Fruit fly (Drosophila melanogaster) whole organism, embryonic: ENCODE measurements around the gene CG31926.

Source experiments
- CG31365 ChIP-seq: fragments of 200-800 bp; sonication (Bioruptor generic); optimal IDR thresholded peaks from 2 replicates; lab custom pipeline; 2018; ENCODE audit warnings: missing biosample characterization, mild to moderate bottlenecking, missing genetic modification characterization
- CG3407 ChIP-seq: fragments of 200-800 bp; sonication (Bioruptor generic); optimal IDR thresholded peaks from 2 replicates; lab custom pipeline; 2018; ENCODE audit warnings: missing biosample characterization, mild to moderate bottlenecking, missing genetic modification characterization
- CG4854 ChIP-seq: fragments of 200-800 bp; sonication (Bioruptor generic); optimal IDR thresholded peaks from 2 replicates; lab custom pipeline; 2016; ENCODE audit warnings: missing biosample characterization, missing genetic modification characterization, inconsistent platforms
- CG6854 ChIP-seq: fragments of 200-800 bp; sonication (Bioruptor generic); optimal IDR thresholded peaks from 3 replicates; lab custom pipeline; 2017; ENCODE audit warnings: missing biosample characterization, mild to moderate bottlenecking, missing genetic modification characterization
- ERR ChIP-seq: fragments of 200-800 bp; sonication (Bioruptor generic); optimal IDR thresholded peaks from 2 replicates; lab custom pipeline; 2016; ENCODE audit warnings: missing biosample characterization, missing genetic modification characterization
- Hr39 ChIP-seq: fragments of >200 bp; optimal IDR thresholded peaks from 2 replicates; lab custom pipeline; 2017
- NfI ChIP-seq: fragments of 200-800 bp; sonication (Bioruptor generic); optimal IDR thresholded peaks from 3 replicates; lab custom pipeline; 2018; ENCODE audit warnings: missing biosample characterization, mild to moderate bottlenecking, missing genetic modification characterization, moderate library complexity
- h ChIP-seq: fragments of >200 bp; optimal IDR thresholded peaks from 2 replicates; lab custom pipeline; 2017
- pros ChIP-seq: fragments of 200-800 bp; sonication (Bioruptor generic); optimal IDR thresholded peaks from 3 replicates; lab custom pipeline; 2019; ENCODE audit warnings: missing biosample characterization, mild to moderate bottlenecking, missing genetic modification characterization, moderate library complexity

dm6 chr2L:1456822-1457221 is 38.4 kb upstream of the CG31926 start:
- TF ChIP-seq h (lab: Kevin White, UChicago) (no peak), ERR (GFP tag; lab: Kevin White, UChicago) (no peak), Hr39 (no peak), NfI (no peak), pros (GFP tag; lab: Kevin White, UChicago) (no peak), CG3407 (no peak), CG31365 (tag; lab: Kevin White, UChicago) (no peak), CG4854 (GFP tag; lab: Kevin White, UChicago) (no peak), CG6854 (GFP tag; lab: Kevin White, UChicago) (no peak)
